Worm (Caenorhabditis elegans) whole organism, midembryonic: ENCODE measurements around the gene ptp-2.

ENCODE experiments used
- flt-1 ChIP-seq: fragments of 200-800 bp; sonication (Bioruptor generic); IDR thresholded peaks from 2 replicates; pipeline ENCODE4 v1.3.6; 2022; ENCODE audit warnings: missing genetic modification characterization, missing compliant biosample characterization
- med-1 ChIP-seq: sonication (generic microtip); optimal IDR thresholded peaks from 2 replicates; lab custom pipeline; 2017; ENCODE audit warnings: missing genetic modification characterization, mild to moderate bottlenecking, missing compliant biosample characterization, antibody characterized with exemption, missing genetic modification reagents; ENCODE audit not compliant: insufficient read depth
- ztf-23 ChIP-seq: fragments of 200-800 bp; sonication (Bioruptor generic); IDR thresholded peaks from 2 replicates; pipeline ENCODE4 v1.3.6; 2022; ENCODE audit warnings: missing genetic modification reagents, missing genetic modification characterization, missing compliant biosample characterization

DNA sequence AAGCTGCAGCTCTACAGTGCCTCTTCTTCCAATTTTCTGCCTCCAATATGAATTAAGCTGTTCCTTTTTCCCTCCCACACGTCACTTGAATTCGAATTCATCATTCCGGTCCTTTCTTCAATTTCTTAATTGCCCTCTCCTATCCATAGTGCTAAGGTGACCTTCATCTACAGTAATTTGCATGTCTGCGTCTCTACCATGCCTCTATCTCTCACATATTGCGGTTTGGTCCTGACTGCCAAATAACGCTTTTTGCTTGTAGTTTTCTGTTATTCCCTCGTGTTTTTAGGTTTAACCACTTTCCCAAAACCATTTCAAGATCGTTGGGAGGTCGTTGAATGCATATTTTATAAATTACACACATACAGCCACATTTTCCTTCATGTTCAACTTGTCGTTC is 37.8 kb upstream of the ptp-2 start:
- TF ChIP-seq ztf-23 (no peak), flt-1 (no peak), med-1 (GFP tag; lab: Kevin White, UChicago) (no peak)
